Worm (Caenorhabditis elegans) whole organism, L4 larva: Measurements from ENCODE around the gene C08B6.10.

Experiments used
- F10B5.3 ChIP-seq: sonication (generic microtip); optimal IDR thresholded peaks from 2 replicates; lab custom pipeline; 2016; ENCODE audit warnings: mild to moderate bottlenecking, missing genetic modification characterization, missing compliant biosample characterization
- F44E2.7 ChIP-seq: fragments of 200-800 bp; sonication (Bioruptor generic); IDR thresholded peaks from 2 replicates; pipeline ENCODE4 v2.1.2; 2022; ENCODE audit warnings: missing genetic modification characterization, missing compliant biosample characterization
- R02D3.7 ChIP-seq: fragments of 150-350 bp; sonication (generic microtip); optimal IDR thresholded peaks from 3 replicates; lab custom pipeline; 2014; ENCODE audit warnings: missing biosample characterization, missing genetic modification characterization
- T20F7.1 ChIP-seq: fragments of 200-800 bp; sonication (Bioruptor generic); optimal IDR thresholded peaks from 2 replicates; lab custom pipeline; 2018; ENCODE audit warnings: mild to moderate bottlenecking, missing genetic modification characterization, missing compliant biosample characterization
- Y5F2A.4 ChIP-seq: fragments of 200-800 bp; sonication (Bioruptor generic); optimal IDR thresholded peaks from 2 replicates; lab custom pipeline; 2018; ENCODE audit warnings: mild to moderate bottlenecking, missing genetic modification characterization, missing compliant biosample characterization
- Y75B8A.6 ChIP-seq: fragments of 200-800 bp; sonication (Bioruptor generic); IDR thresholded peaks from 2 replicates; pipeline ENCODE4 v1.3.6; 2022; ENCODE audit warnings: missing genetic modification reagents, missing genetic modification characterization, missing compliant biosample characterization
- attf-4 ChIP-seq: sonication (generic microtip); optimal IDR thresholded peaks from 3 replicates; lab custom pipeline; 2017; ENCODE audit warnings: missing biosample characterization, missing genetic modification characterization
- ceh-20 ChIP-seq: fragments of 200-800 bp; sonication (Bioruptor generic); IDR thresholded peaks from 2 replicates; pipeline ENCODE4 v1.3.6; 2022; ENCODE audit warnings: missing genetic modification reagents, missing genetic modification characterization, missing compliant biosample characterization
- ceh-28 ChIP-seq: fragments of 150-350 bp; optimal IDR thresholded peaks from 2 replicates; lab custom pipeline; 2014; ENCODE audit warnings: missing biosample characterization, missing genetic modification reagents, missing genetic modification characterization
- ceh-32 ChIP-seq: sonication (generic microtip); optimal IDR thresholded peaks from 2 replicates; lab custom pipeline; 2016; ENCODE audit warnings: mild to moderate bottlenecking, missing genetic modification characterization, missing compliant biosample characterization; ENCODE audit not compliant: poor library complexity
- ceh-44 ChIP-seq: fragments of 200-800 bp; sonication (Bioruptor generic); IDR thresholded peaks from 2 replicates; pipeline ENCODE4 v1.3.6; 2022; ENCODE audit warnings: missing genetic modification reagents, missing genetic modification characterization, missing compliant biosample characterization
- ceh-62 ChIP-seq: sonication (generic microtip); optimal IDR thresholded peaks from 2 replicates; lab custom pipeline; 2017; ENCODE audit warnings: missing biosample characterization, missing genetic modification characterization
- ceh-82 ChIP-seq: sonication (generic microtip); optimal IDR thresholded peaks from 2 replicates; lab custom pipeline; 2017; ENCODE audit warnings: missing biosample characterization, missing genetic modification characterization
- cey-2 ChIP-seq: sonication (generic microtip); optimal IDR thresholded peaks from 3 replicates; lab custom pipeline; 2017; ENCODE audit warnings: missing genetic modification characterization, mild to moderate bottlenecking, missing compliant biosample characterization, antibody characterized with exemption, borderline replicate concordance; ENCODE audit not compliant: insufficient read depth
- daf-12 ChIP-seq: fragments of 150-350 bp; optimal IDR thresholded peaks from 2 replicates; lab custom pipeline; 2014; ENCODE audit warnings: missing biosample characterization, missing genetic modification reagents, missing genetic modification characterization
- daf-16 ChIP-seq, 3 experiments: sonication (generic microtip); optimal IDR thresholded peaks; 2 replicates each; lab custom pipeline; 2016 to 2017; ENCODE audit warnings: missing genetic modification characterization in 3 of 3, missing genetic modification reagents in 3 of 3, mild to moderate bottlenecking in 2 of 3, missing compliant biosample characterization in 2 of 3, missing biosample characterization in 1 of 3, moderate library complexity in 1 of 3
- dmd-6 ChIP-seq: fragments of 200-800 bp; sonication (Bioruptor generic); IDR thresholded peaks from 2 replicates; pipeline ENCODE4 v1.3.6; 2022; ENCODE audit warnings: missing genetic modification reagents, missing genetic modification characterization, missing compliant biosample characterization
- dmd-9 ChIP-seq: fragments of 200-800 bp; sonication (Bioruptor generic); IDR thresholded peaks from 2 replicates; pipeline ENCODE4 v1.3.6; 2022; ENCODE audit warnings: missing genetic modification reagents, missing genetic modification characterization, missing compliant biosample characterization
- dpl-1 ChIP-seq: fragments of 150-350 bp; optimal IDR thresholded peaks from 2 replicates; lab custom pipeline; 2014; ENCODE audit warnings: missing biosample characterization, missing genetic modification reagents, missing genetic modification characterization
- dve-1 ChIP-seq: sonication (generic microtip); optimal IDR thresholded peaks from 2 replicates; lab custom pipeline; 2017; ENCODE audit warnings: antibody characterized with exemption, mild to moderate bottlenecking, missing genetic modification characterization, missing compliant biosample characterization; ENCODE audit not compliant: insufficient read depth
- fkh-10 ChIP-seq: fragments of 150-350 bp; optimal IDR thresholded peaks from 2 replicates; lab custom pipeline; 2014; ENCODE audit warnings: missing biosample characterization, missing genetic modification reagents, missing genetic modification characterization
- hif-1 ChIP-seq, 2 experiments: sonication (generic microtip); optimal IDR thresholded peaks; 2 replicates each; lab custom pipeline; 2016 to 2017; ENCODE audit warnings: missing compliant biosample characterization in 2 of 2, missing genetic modification characterization in 2 of 2, missing genetic modification reagents in 2 of 2, missing genotype in 2 of 2, mild to moderate bottlenecking in 1 of 2
- hlh-11 ChIP-seq: fragments of 200-800 bp; sonication (Bioruptor generic); optimal IDR thresholded peaks from 2 replicates; lab custom pipeline; 2018; ENCODE audit warnings: mild to moderate bottlenecking, missing genetic modification characterization, missing compliant biosample characterization
- hlh-30 ChIP-seq: sonication (generic microtip); optimal IDR thresholded peaks from 2 replicates; lab custom pipeline; 2017; ENCODE audit warnings: antibody characterized with exemption, mild to moderate bottlenecking, missing genetic modification characterization, missing compliant biosample characterization; ENCODE audit not compliant: insufficient read depth
- hmg-1.1 ChIP-seq: fragments of 200-800 bp; sonication (Bioruptor generic); IDR thresholded peaks from 2 replicates; pipeline ENCODE4 v1.3.6; 2022; ENCODE audit warnings: missing genetic modification reagents, missing genetic modification characterization, missing compliant biosample characterization
- lin-1 ChIP-seq: fragments of 200-800 bp; sonication (Bioruptor generic); IDR thresholded peaks from 2 replicates; pipeline ENCODE4 v1.3.6; 2022; ENCODE audit warnings: missing genetic modification reagents, missing genetic modification characterization, missing compliant biosample characterization
- lin-15B ChIP-seq: fragments of 150-350 bp; sonication (generic microtip); optimal IDR thresholded peaks from 3 replicates; lab custom pipeline; 2014; ENCODE audit warnings: missing biosample characterization, missing genetic modification characterization
- lin-38 ChIP-seq: fragments of 200-800 bp; sonication (Bioruptor generic); IDR thresholded peaks from 2 replicates; pipeline ENCODE4 v1.3.6; 2022; ENCODE audit warnings: missing genetic modification reagents, missing genetic modification characterization, missing compliant biosample characterization
- lin-39 ChIP-seq: fragments of 150-350 bp; optimal IDR thresholded peaks from 2 replicates; lab custom pipeline; 2014; ENCODE audit warnings: missing biosample characterization, missing genetic modification reagents, missing genetic modification characterization
- lsy-2 ChIP-seq, 2 experiments: fragments of 150-350 bp in 1 of 2; sonication (generic microtip) in 1 of 2; optimal IDR thresholded peaks; 2 replicates each; lab custom pipeline; 2014 to 2017; ENCODE audit warnings: missing biosample characterization in 2 of 2, missing genetic modification characterization in 2 of 2
- madf-5 ChIP-seq, 2 experiments: fragments of 200-800 bp; sonication (Bioruptor generic); IDR thresholded peaks; 2 replicates each; pipeline ENCODE4 v1.3.6; 2022; ENCODE audit warnings: missing compliant biosample characterization in 2 of 2, missing genetic modification characterization in 2 of 2
- mdl-1 ChIP-seq, 2 experiments: fragments of 150-350 bp in 1 of 2; sonication (generic microtip) in 1 of 2; optimal IDR thresholded peaks; 2 replicates each; lab custom pipeline; 2014 to 2017; ENCODE audit warnings: missing biosample characterization in 2 of 2, missing genetic modification characterization in 2 of 2
- mxl-2 ChIP-seq: fragments of 200-800 bp; sonication (Bioruptor generic); conservative IDR thresholded peaks from 2 replicates; pipeline ENCODE4 v1.3.6; 2022; ENCODE audit warnings: missing genetic modification reagents, missing genetic modification characterization, missing compliant biosample characterization
- mxl-3 ChIP-seq: fragments of 200-800 bp; sonication (Bioruptor generic); optimal IDR thresholded peaks from 2 replicates; lab custom pipeline; 2018; ENCODE audit warnings: mild to moderate bottlenecking, missing genetic modification characterization, missing compliant biosample characterization
- nhr-102 ChIP-seq: sonication (generic microtip); optimal IDR thresholded peaks from 2 replicates; lab custom pipeline; 2016; ENCODE audit warnings: mild to moderate bottlenecking, missing genetic modification characterization, moderate library complexity, missing compliant biosample characterization
- nhr-28 ChIP-seq: fragments of 150-350 bp; optimal IDR thresholded peaks from 2 replicates; lab custom pipeline; 2014; ENCODE audit warnings: missing biosample characterization, missing genetic modification characterization
- nhr-76 ChIP-seq: fragments of 150-350 bp; optimal IDR thresholded peaks from 2 replicates; lab custom pipeline; 2014; ENCODE audit warnings: missing biosample characterization, missing genetic modification characterization
- nhr-77 ChIP-seq: fragments of 150-350 bp; optimal IDR thresholded peaks from 2 replicates; lab custom pipeline; 2014; ENCODE audit warnings: missing biosample characterization, missing genetic modification characterization
- php-3 ChIP-seq: fragments of 200-800 bp; sonication (Bioruptor generic); IDR thresholded peaks from 2 replicates; pipeline ENCODE4 v1.3.6; 2022; ENCODE audit warnings: missing genetic modification reagents, missing genetic modification characterization, missing compliant biosample characterization
- pqm-1 ChIP-seq: sonication (generic microtip); optimal IDR thresholded peaks from 2 replicates; lab custom pipeline; 2017; ENCODE audit warnings: missing biosample characterization, missing genetic modification characterization
- skn-1 ChIP-seq: fragments of 150-350 bp; optimal IDR thresholded peaks from 2 replicates; lab custom pipeline; 2014; ENCODE audit warnings: missing biosample characterization, missing genetic modification characterization
- spr-1 ChIP-seq: sonication (generic microtip); optimal IDR thresholded peaks from 2 replicates; lab custom pipeline; 2016; ENCODE audit warnings: mild to moderate bottlenecking, missing genetic modification characterization, missing compliant biosample characterization
- spr-3 ChIP-seq: fragments of 200-800 bp; sonication (Bioruptor generic); optimal IDR thresholded peaks from 2 replicates; lab custom pipeline; 2018; ENCODE audit warnings: mild to moderate bottlenecking, missing genetic modification characterization, missing compliant biosample characterization
- unc-39 ChIP-seq: sonication (generic microtip); optimal IDR thresholded peaks from 2 replicates; lab custom pipeline; 2017; ENCODE audit warnings: missing biosample characterization, missing genetic modification characterization
- vab-7 ChIP-seq: fragments of 200-800 bp; sonication (Bioruptor generic); IDR thresholded peaks from 2 replicates; pipeline ENCODE4 v1.3.6; 2022; ENCODE audit warnings: missing genetic modification reagents, missing genetic modification characterization, missing compliant biosample characterization
- zfp-2 ChIP-seq: sonication (generic microtip); optimal IDR thresholded peaks from 2 replicates; lab custom pipeline; 2016; ENCODE audit warnings: mild to moderate bottlenecking, missing genetic modification characterization, missing compliant biosample characterization

Gene C08B6.10

DNA sequence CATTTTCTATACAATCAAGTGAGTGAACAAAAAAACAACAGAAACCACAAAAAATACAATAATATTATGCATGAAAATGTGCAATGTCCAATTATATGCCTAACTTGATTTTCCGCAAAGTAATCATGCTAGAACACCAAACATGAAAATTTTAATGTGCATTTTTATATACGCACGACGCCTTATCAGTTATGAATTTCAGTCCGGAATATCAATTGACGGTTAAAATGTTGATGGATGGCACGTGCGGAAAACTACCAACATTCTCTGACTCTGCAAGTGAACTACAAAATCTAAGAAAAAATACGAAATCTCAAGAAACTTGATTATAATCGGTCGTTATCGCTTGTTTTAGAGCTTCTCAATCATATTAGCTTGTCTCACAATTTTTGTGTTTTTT is 34.7 kb downstream of the C08B6.10 start:
- no peak for TF ChIP-seq ceh-32 (tag; lab: Kevin White, UChicago)
- TF ChIP-seq fkh-10 (GFP tag; lab: Kevin White, UChicago): no peak
- TF ChIP-seq hlh-30 (tag; lab: Kevin White, UChicago): peak; percentile 42
- TF ChIP-seq dmd-6 (GFP tag; lab: Robert Waterston, UW): peak; percentile 82
- TF ChIP-seq nhr-28 (tag; lab: Kevin White, UChicago): peak; percentile 54
- peak in 1 of 2 experiments; percentile 64 for TF ChIP-seq mdl-1 (tag; optimal IDR thresholded peaks at IDR 0.05; lab: Kevin White, UChicago)
- no peak for TF ChIP-seq madf-5 (GFP tag; IDR thresholded peaks at IDR 0.05; lab: Robert Waterston, UW)
- no peak for TF ChIP-seq Y5F2A.4 (GFP tag; lab: Kevin White, UChicago)
- no peak for TF ChIP-seq ceh-44 (GFP tag; lab: Robert Waterston, UW)
- TF ChIP-seq unc-39 (tag; lab: Kevin White, UChicago): no peak
- no peak for TF ChIP-seq zfp-2
- TF ChIP-seq spr-1 (tag; lab: Kevin White, UChicago): no peak
- TF ChIP-seq hif-1 (tag; optimal IDR thresholded peaks at IDR 0.05; lab: Kevin White, UChicago): no peak
- no peak for TF ChIP-seq lin-1 (GFP tag; lab: Robert Waterston, UW)
- no peak for TF ChIP-seq ceh-20
- TF ChIP-seq lin-38 (GFP tag; lab: Robert Waterston, UW): no peak
- no peak for TF ChIP-seq mxl-3 (GFP tag; lab: Kevin White, UChicago)
- no peak for TF ChIP-seq daf-16 (GFP tag; optimal IDR thresholded peaks at IDR 0.05; lab: Kevin White, UChicago)
- TF ChIP-seq daf-16 (tag; optimal IDR thresholded peaks at IDR 0.05; lab: Kevin White, UChicago): peak; percentile 66
- no peak for TF ChIP-seq skn-1 (tag; lab: Kevin White, UChicago)
- TF ChIP-seq ceh-28 (tag; lab: Kevin White, UChicago): no peak
- peak; percentile 31 for TF ChIP-seq nhr-77
- TF ChIP-seq T20F7.1: no peak
- no peak for TF ChIP-seq lsy-2 (tag; optimal IDR thresholded peaks at IDR 0.05; lab: Kevin White, UChicago)
- no peak for TF ChIP-seq spr-3 (GFP tag; lab: Kevin White, UChicago)
- no peak for TF ChIP-seq lin-39
- TF ChIP-seq nhr-76 (tag; lab: Kevin White, UChicago): no peak
- TF ChIP-seq ceh-62 (tag; lab: Kevin White, UChicago): no peak
- no peak for TF ChIP-seq cey-2 (tag; lab: Kevin White, UChicago)
- TF ChIP-seq hmg-1.1: no peak
- TF ChIP-seq Y75B8A.6 (GFP tag; lab: Robert Waterston, UW): no peak
- TF ChIP-seq daf-12 (tag; lab: Kevin White, UChicago): no peak
- no peak for TF ChIP-seq lin-15B (tag; lab: Kevin White, UChicago)
- no peak for TF ChIP-seq attf-4 (tag; lab: Kevin White, UChicago)
- no peak for TF ChIP-seq dmd-9 (GFP tag; lab: Robert Waterston, UW)
- TF ChIP-seq F10B5.3 (tag; lab: Kevin White, UChicago): no peak
- no peak for TF ChIP-seq vab-7
- TF ChIP-seq R02D3.7 (tag; lab: Kevin White, UChicago): no peak
- TF ChIP-seq dpl-1 (GFP tag; lab: Kevin White, UChicago): no peak
- no peak for TF ChIP-seq nhr-102 (tag; lab: Kevin White, UChicago)
- TF ChIP-seq mxl-2 (GFP tag; lab: Robert Waterston, UW): no peak
- peak; percentile 87 for TF ChIP-seq php-3 (GFP tag; lab: Robert Waterston, UW)
- peak; percentile 64 for TF ChIP-seq dve-1 (tag; lab: Kevin White, UChicago)
- no peak for TF ChIP-seq hlh-11 (tag; lab: Kevin White, UChicago)
- no peak for TF ChIP-seq F44E2.7 (GFP tag; lab: Robert Waterston, UW)
- peak; percentile 1 for TF ChIP-seq pqm-1 (tag; lab: Kevin White, UChicago)
- TF ChIP-seq ceh-82 (tag; lab: Kevin White, UChicago): no peak
